Worm (Caenorhabditis elegans) whole organism, late embryonic: Measurements from ENCODE around the gene taf-7.1.

ENCODE experiments used
- ceh-31 ChIP-seq: sonication (generic microtip); optimal IDR thresholded peaks from 2 replicates; lab custom pipeline; 2016; ENCODE audit warnings: missing genetic modification characterization, missing compliant biosample characterization
- lin-11 ChIP-seq: fragments of 200-800 bp; sonication (Bioruptor generic); optimal IDR thresholded peaks from 2 replicates; lab custom pipeline; 2018; ENCODE audit warnings: mild to moderate bottlenecking, missing genetic modification characterization, missing compliant biosample characterization
- rnt-1 ChIP-seq: sonication (generic microtip); optimal IDR thresholded peaks from 2 replicates; lab custom pipeline; 2016; ENCODE audit warnings: missing genetic modification characterization, missing compliant biosample characterization

DNA sequence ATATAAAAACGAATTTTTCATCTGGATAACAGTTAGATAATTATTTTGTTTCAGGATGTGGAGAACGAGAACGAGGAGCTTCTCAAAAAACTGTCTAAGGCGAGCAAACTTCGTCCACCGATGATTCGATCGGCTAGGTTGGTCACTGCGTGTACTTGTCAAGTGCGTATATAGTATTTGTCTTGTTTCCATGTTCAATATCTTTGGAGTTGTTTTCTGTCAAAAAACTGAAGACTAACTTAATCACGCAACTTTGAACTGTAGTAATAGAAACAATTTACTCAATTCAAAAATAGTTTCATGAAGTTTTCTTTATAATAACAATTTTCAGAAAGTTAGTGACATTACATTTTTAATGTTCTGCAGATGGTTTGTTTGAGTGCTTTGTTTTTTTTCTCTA lies 8.6 kb downstream of the taf-7.1 start:
- TF ChIP-seq lin-11 (tag; lab: Kevin White, UChicago) (no peak), rnt-1 (no peak), ceh-31 (tag; lab: Kevin White, UChicago) (no peak)
